Fruit fly (Drosophila melanogaster) whole organism, embryonic: ENCODE measurements around the gene kraken.

Source experiments
- Abd-B ChIP-seq: fragments of 200-800 bp; sonication (Bioruptor generic); optimal IDR thresholded peaks from 2 replicates; lab custom pipeline; 2018; ENCODE audit warnings: missing biosample characterization, mild to moderate bottlenecking, missing genetic modification characterization, moderate library complexity
- B-H1 ChIP-seq: fragments of 200-800 bp; sonication (Bioruptor generic); IDR thresholded peaks from 3 replicates; pipeline ENCODE4 v1.3.6; 2022; ENCODE audit warnings: missing biosample characterization, missing genetic modification characterization
- CG1024 ChIP-seq: fragments of 200-800 bp; sonication (Bioruptor generic); IDR thresholded peaks from 2 replicates; pipeline ENCODE4 v1.3.6; 2022; ENCODE audit warnings: missing biosample characterization, missing genetic modification characterization
- CG10979 ChIP-seq: fragments of 200-800 bp; sonication (Bioruptor generic); optimal IDR thresholded peaks from 2 replicates; lab custom pipeline; 2018; ENCODE audit warnings: missing biosample characterization, mild to moderate bottlenecking, missing genetic modification characterization, moderate library complexity
- CG12391 ChIP-seq: fragments of 200-800 bp; sonication (Bioruptor generic); optimal IDR thresholded peaks from 3 replicates; lab custom pipeline; 2018; ENCODE audit warnings: missing biosample characterization, mild to moderate bottlenecking, missing genetic modification characterization, moderate library complexity
- CG14860 ChIP-seq: fragments of 200-800 bp; sonication (Bioruptor generic); IDR thresholded peaks from 3 replicates; pipeline ENCODE4 v1.3.6; 2022; ENCODE audit warnings: missing biosample characterization, missing genetic modification characterization; ENCODE audit not compliant: partially characterized antibody
- CG15269 ChIP-seq: fragments of 200-800 bp; sonication (Bioruptor generic); optimal IDR thresholded peaks from 2 replicates; lab custom pipeline; 2018; ENCODE audit warnings: missing biosample characterization, mild to moderate bottlenecking, missing genetic modification characterization, moderate library complexity
- CG1602 ChIP-seq: fragments of 200-800 bp; sonication (Bioruptor generic); optimal IDR thresholded peaks from 3 replicates; lab custom pipeline; 2016; ENCODE audit warnings: missing biosample characterization, missing genetic modification characterization
- CG1603 ChIP-seq: fragments of 200-800 bp; sonication (Bioruptor generic); optimal IDR thresholded peaks from 2 replicates; lab custom pipeline; 2019; ENCODE audit warnings: missing biosample characterization, mild to moderate bottlenecking, missing genetic modification characterization, moderate library complexity
- CG16813 ChIP-seq: fragments of 200-800 bp; sonication (Bioruptor generic); IDR thresholded peaks from 3 replicates; pipeline ENCODE4 v1.3.6; 2022; ENCODE audit warnings: missing biosample characterization, missing genetic modification characterization; ENCODE audit not compliant: partially characterized antibody
- CG17186 ChIP-seq: fragments of 200-800 bp; sonication (Bioruptor generic); optimal IDR thresholded peaks from 3 replicates; lab custom pipeline; 2017; ENCODE audit warnings: missing biosample characterization, missing genetic modification reagents, missing genetic modification characterization
- CG17359 ChIP-seq: fragments of 200-800 bp; sonication (Bioruptor generic); optimal IDR thresholded peaks from 3 replicates; lab custom pipeline; 2018; ENCODE audit warnings: missing biosample characterization, mild to moderate bottlenecking, missing genetic modification characterization, moderate library complexity
- CG18011 ChIP-seq: fragments of 200-800 bp; sonication (Bioruptor generic); optimal IDR thresholded peaks from 2 replicates; lab custom pipeline; 2017; ENCODE audit warnings: missing biosample characterization, missing genetic modification characterization, mild to moderate bottlenecking, moderate library complexity, missing genotype
- CG18476 ChIP-seq: fragments of 200-800 bp; sonication (Bioruptor generic); optimal IDR thresholded peaks from 2 replicates; lab custom pipeline; 2016; ENCODE audit warnings: missing biosample characterization, mild to moderate bottlenecking, missing genetic modification characterization
- CG2889 ChIP-seq: fragments of 200-800 bp; sonication (Bioruptor generic); IDR thresholded peaks from 3 replicates; pipeline ENCODE4 v1.3.6; 2022; ENCODE audit warnings: missing biosample characterization, missing genetic modification characterization
- CG3847 ChIP-seq: fragments of 200-800 bp; sonication (Bioruptor generic); IDR thresholded peaks from 2 replicates; pipeline ENCODE4 v1.3.6; 2022; ENCODE audit warnings: missing biosample characterization, missing genetic modification characterization
- CG4360 ChIP-seq: fragments of 200-800 bp; sonication (Bioruptor generic); IDR thresholded peaks from 2 replicates; pipeline ENCODE4 v1.3.6; 2022; ENCODE audit warnings: missing biosample characterization, missing genetic modification characterization
- CG7745 ChIP-seq: fragments of 200-800 bp; sonication (Bioruptor generic); optimal IDR thresholded peaks from 2 replicates; lab custom pipeline; 2018; ENCODE audit warnings: missing biosample characterization, mild to moderate bottlenecking, missing genetic modification characterization, moderate library complexity
- CG7839 ChIP-seq: fragments of 200-800 bp; sonication (Bioruptor generic); optimal IDR thresholded peaks from 3 replicates; lab custom pipeline; 2018; ENCODE audit warnings: missing biosample characterization, mild to moderate bottlenecking, missing genetic modification characterization, moderate library complexity
- CG8089 ChIP-seq: fragments of 200-800 bp; sonication (Bioruptor generic); optimal IDR thresholded peaks from 3 replicates; lab custom pipeline; 2016; ENCODE audit warnings: missing biosample characterization, missing genetic modification characterization
- CG9797 ChIP-seq: fragments of 200-800 bp; sonication (Bioruptor generic); optimal IDR thresholded peaks from 3 replicates; lab custom pipeline; 2018; ENCODE audit warnings: missing biosample characterization, mild to moderate bottlenecking, missing genetic modification characterization
- Chrac-16 ChIP-seq: fragments of 200-800 bp; sonication (Bioruptor generic); optimal IDR thresholded peaks from 3 replicates; lab custom pipeline; 2016; ENCODE audit warnings: missing biosample characterization, missing genetic modification characterization
- Dll ChIP-seq: fragments of 200-800 bp; sonication (Bioruptor generic); IDR thresholded peaks from 4 replicates; pipeline ENCODE4 v1.3.6; 2022; ENCODE audit warnings: missing biosample characterization, missing genetic modification characterization; ENCODE audit not compliant: partially characterized antibody
- Eip74EF ChIP-seq, 2 experiments: fragments of 200-800 bp in 1 of 2; fragments of >200 bp in 1 of 2; sonication (Bioruptor generic) in 1 of 2; optimal IDR thresholded peaks; 2 replicates each; lab custom pipeline; 2017 to 2019; ENCODE audit warnings: missing biosample characterization in 2 of 2, missing genetic modification characterization in 2 of 2, mild to moderate bottlenecking in 1 of 2, moderate library complexity in 1 of 2
- HHEX ChIP-seq: fragments of 200-800 bp; sonication (Bioruptor generic); optimal IDR thresholded peaks from 3 replicates; lab custom pipeline; 2017; ENCODE audit warnings: missing biosample characterization, mild to moderate bottlenecking, missing genetic modification characterization, missing genetic modification reagents
- Hand ChIP-seq: fragments of 200-800 bp; sonication (Bioruptor generic); optimal IDR thresholded peaks from 2 replicates; lab custom pipeline; 2017; ENCODE audit warnings: mild to moderate bottlenecking, missing biosample characterization, missing genetic modification reagents, missing genetic modification characterization
- Hr39 ChIP-seq: fragments of >200 bp; optimal IDR thresholded peaks from 2 replicates; lab custom pipeline; 2017
- NC2α ChIP-seq: fragments of 200-800 bp; sonication (Bioruptor generic); optimal IDR thresholded peaks from 2 replicates; lab custom pipeline; 2016; ENCODE audit warnings: missing biosample characterization, missing genetic modification characterization
- NC2β ChIP-seq: fragments of 200-800 bp; sonication (Bioruptor generic); optimal IDR thresholded peaks from 2 replicates; lab custom pipeline; 2016; ENCODE audit warnings: missing biosample characterization, missing genetic modification characterization
- Nf-YB ChIP-seq: fragments of 200-800 bp; sonication (Bioruptor generic); optimal IDR thresholded peaks from 3 replicates; lab custom pipeline; 2019; ENCODE audit warnings: missing biosample characterization, mild to moderate bottlenecking, missing genetic modification characterization, moderate library complexity
- Side ChIP-seq: fragments of 200-800 bp; sonication (Bioruptor generic); optimal IDR thresholded peaks from 2 replicates; lab custom pipeline; 2016; ENCODE audit warnings: missing biosample characterization, missing genetic modification characterization
- Xrp1 ChIP-seq: fragments of 200-800 bp; sonication (Bioruptor generic); IDR thresholded peaks from 2 replicates; pipeline ENCODE4 v1.3.6; 2022; ENCODE audit warnings: missing biosample characterization, missing genetic modification characterization
- ash1 ChIP-seq: fragments of 200-800 bp; sonication (Bioruptor generic); optimal IDR thresholded peaks from 2 replicates; lab custom pipeline; 2018; ENCODE audit warnings: missing biosample characterization, mild to moderate bottlenecking, missing genetic modification characterization
- cad ChIP-seq: fragments of >200 bp; optimal IDR thresholded peaks from 2 replicates; lab custom pipeline; 2017; ENCODE audit warnings: missing biosample characterization, missing genetic modification characterization
- cato ChIP-seq: fragments of 200-800 bp; sonication (Bioruptor generic); optimal IDR thresholded peaks from 2 replicates; lab custom pipeline; 2016; ENCODE audit warnings: missing biosample characterization, missing genetic modification characterization, borderline replicate concordance
- corto ChIP-seq: fragments of 200-800 bp; sonication (Bioruptor generic); optimal IDR thresholded peaks from 2 replicates; lab custom pipeline; 2016; ENCODE audit warnings: missing biosample characterization, mild to moderate bottlenecking, missing genetic modification characterization, moderate library complexity
- fu2 ChIP-seq: fragments of 200-800 bp; sonication (Bioruptor generic); optimal IDR thresholded peaks from 2 replicates; lab custom pipeline; 2016; ENCODE audit warnings: missing biosample characterization, missing genetic modification characterization
- gro ChIP-seq: fragments of 200-800 bp; sonication (Bioruptor generic); optimal IDR thresholded peaks from 2 replicates; lab custom pipeline; 2016; ENCODE audit warnings: missing biosample characterization, missing genetic modification characterization
- jumu ChIP-seq: fragments of 200-800 bp; sonication (Bioruptor generic); optimal IDR thresholded peaks from 3 replicates; lab custom pipeline; 2016; ENCODE audit warnings: missing biosample characterization, missing genetic modification characterization
- klu ChIP-seq: fragments of 200-800 bp; sonication (Bioruptor generic); IDR thresholded peaks from 2 replicates; pipeline ENCODE4 v1.3.6; 2022; ENCODE audit warnings: missing biosample characterization, missing genetic modification characterization
- luna ChIP-seq: fragments of 200-800 bp; sonication (Bioruptor generic); optimal IDR thresholded peaks from 2 replicates; lab custom pipeline; 2016; ENCODE audit warnings: missing biosample characterization, missing genetic modification characterization
- mld ChIP-seq: fragments of 200-800 bp; sonication (Bioruptor generic); IDR thresholded peaks from 3 replicates; pipeline ENCODE4 v1.3.6; 2022; ENCODE audit warnings: missing biosample characterization, missing genetic modification characterization; ENCODE audit not compliant: partially characterized antibody
- pzg ChIP-seq: fragments of 200-800 bp; sonication (Bioruptor generic); optimal IDR thresholded peaks from 3 replicates; lab custom pipeline; 2018; ENCODE audit warnings: missing biosample characterization, mild to moderate bottlenecking, missing genetic modification characterization, moderate library complexity
- rib ChIP-seq: fragments of 200-800 bp; sonication (Bioruptor generic); IDR thresholded peaks from 2 replicates; pipeline ENCODE4 v1.3.6; 2022; ENCODE audit warnings: missing biosample characterization, missing genetic modification characterization
- slbo ChIP-seq: fragments of 200-800 bp; sonication (Bioruptor generic); IDR thresholded peaks from 2 replicates; pipeline ENCODE4 v1.3.6; 2022; ENCODE audit warnings: missing biosample characterization, missing genetic modification characterization
- ssp ChIP-seq: fragments of 200-800 bp; sonication (Bioruptor generic); IDR thresholded peaks from 2 replicates; pipeline ENCODE4 v1.3.6; 2022; ENCODE audit warnings: missing biosample characterization, missing genetic modification characterization
- trh ChIP-seq: fragments of 200-800 bp; sonication (Bioruptor generic); optimal IDR thresholded peaks from 2 replicates; lab custom pipeline; 2016; ENCODE audit warnings: missing biosample characterization, missing genetic modification characterization
- unc-4 ChIP-seq: fragments of 200-800 bp; sonication (Bioruptor generic); IDR thresholded peaks from 2 replicates; pipeline ENCODE4 v1.3.6; 2022; ENCODE audit warnings: missing biosample characterization, missing genetic modification characterization; ENCODE audit not compliant: partially characterized antibody
- vnd ChIP-seq: fragments of 200-800 bp; sonication (Bioruptor generic); IDR thresholded peaks from 3 replicates; pipeline ENCODE4 v1.3.6; 2022; ENCODE audit warnings: missing biosample characterization, missing genetic modification characterization; ENCODE audit not compliant: partially characterized antibody
- vvl ChIP-seq: fragments of 200-800 bp; sonication (Bioruptor generic); IDR thresholded peaks from 2 replicates; pipeline ENCODE4 v1.3.6; 2022; ENCODE audit warnings: missing biosample characterization, missing genetic modification characterization

The kraken gene

DNA sequence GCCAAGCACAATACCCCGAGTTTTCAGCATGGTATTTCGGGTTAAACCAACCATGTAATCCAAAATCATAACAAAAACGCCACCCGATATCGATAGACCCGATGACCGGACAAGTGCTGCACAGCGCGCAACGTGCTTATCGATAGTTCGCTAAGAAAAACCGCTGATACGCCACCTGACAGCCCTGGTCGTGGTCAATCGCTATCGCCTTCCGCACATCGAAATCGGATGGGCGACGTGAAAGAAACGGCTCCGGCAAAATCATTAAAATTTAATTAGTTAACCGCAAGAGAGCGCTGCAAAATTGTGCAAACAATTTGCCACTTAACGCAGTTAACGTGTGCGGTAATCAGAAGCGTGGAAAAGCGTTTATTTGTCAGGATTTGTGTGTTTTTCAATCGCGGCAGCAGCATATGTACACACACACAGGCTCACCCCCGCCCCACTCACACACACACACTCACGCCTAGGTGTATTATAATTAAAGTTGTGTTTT, 26.8 kb upstream of the kraken start, which contains the start of the genes CG3862 and dock (continued):
- TF ChIP-seq Hr39 (lab: Kevin White, UChicago) (no peak), CG18011 (GFP tag; lab: Kevin White, UChicago) (peak; percentile 37), Chrac-16 (peak; percentile 11), corto (no peak), cad (GFP tag; lab: Kevin White, UChicago) (no peak), CG1603 (tag; lab: Kevin White, UChicago) (peak; percentile 78), CG8089 (GFP tag; lab: Kevin White, UChicago) (peak; percentile 49), gro (GFP tag; lab: Kevin White, UChicago) (peak; percentile 77), fu2 (GFP tag; lab: Kevin White, UChicago) (peak; percentile 28), mld (GFP tag; lab: Robert Waterston, UW) (peak; percentile 98), CG18476 (GFP tag; lab: Kevin White, UChicago) (no peak), ssp (no peak), NC2β (GFP tag; lab: Kevin White, UChicago) (no peak), CG7745 (tag; lab: Kevin White, UChicago) (peak; percentile 56), trh (GFP tag; lab: Kevin White, UChicago) (no peak), ash1 (GFP tag; lab: Kevin White, UChicago) (peak; percentile 13), CG14860 (GFP tag; lab: Robert Waterston, UW) (peak; percentile 96), vnd (GFP tag; lab: Robert Waterston, UW) (peak; percentile 95), Side (GFP tag; lab: Kevin White, UChicago) (peak; percentile 35), CG15269 (peak; percentile 39), Nf-YB (GFP tag; lab: Kevin White, UChicago) (peak; percentile 23), CG1024 (GFP tag; lab: Robert Waterston, UW) (no peak), CG3847 (GFP tag; lab: Robert Waterston, UW) (peak; percentile 66), CG10979 (tag; lab: Kevin White, UChicago) (peak; percentile 43), CG17186 (GFP tag; lab: Kevin White, UChicago) (peak; percentile 97), HHEX (GFP tag; lab: Kevin White, UChicago) (no peak), klu (GFP tag; lab: Robert Waterston, UW) (no peak), CG17359 (tag; lab: Kevin White, UChicago) (peak; percentile 45), CG7839 (tag; lab: Kevin White, UChicago) (peak; percentile 38), Hand (no peak), Xrp1 (GFP tag; lab: Robert Waterston, UW) (peak; percentile 45; the same call in 1 of the 2 replicates), luna (GFP tag; lab: Kevin White, UChicago) (no peak), Eip74EF (GFP tag; optimal IDR thresholded peaks at IDR 0.05; lab: Kevin White, UChicago) (peak in 1 of 2 experiments; percentile 66), CG16813 (GFP tag; lab: Robert Waterston, UW) (peak; percentile 94), jumu (peak; percentile 64), CG1602 (GFP tag; lab: Kevin White, UChicago) (no peak), CG9797 (GFP tag; lab: Kevin White, UChicago) (peak; percentile 58), vvl (GFP tag; lab: Robert Waterston, UW) (peak; percentile 40; the same call in 1 of the 2 replicates), Dll (GFP tag; lab: Robert Waterston, UW) (peak; percentile 88), slbo (GFP tag; lab: Robert Waterston, UW) (peak; percentile 75), rib (GFP tag; lab: Robert Waterston, UW) (peak; percentile 39; the same call in 1 of the 2 replicates), Abd-B (GFP tag; lab: Kevin White, UChicago) (peak; percentile 39), cato (no peak), unc-4 (GFP tag; lab: Robert Waterston, UW) (peak; percentile 95), CG12391 (tag; lab: Kevin White, UChicago) (peak; percentile 51), pzg (GFP tag; lab: Kevin White, UChicago) (peak; percentile 98), NC2α (GFP tag; lab: Kevin White, UChicago) (peak; percentile 26), CG4360 (GFP tag; lab: Robert Waterston, UW) (no peak; the same call in 1 of the 2 replicates), B-H1 (GFP tag; lab: Robert Waterston, UW) (no peak), CG2889 (GFP tag; lab: Robert Waterston, UW) (no peak)
